Worm (Caenorhabditis elegans) whole organism, L4 larva: ENCODE results near the gene F44B9.2.

Experiments used
- F26F4.8 ChIP-seq: fragments of 200-800 bp; sonication (Bioruptor generic); conservative IDR thresholded peaks from 2 replicates; pipeline ENCODE4 v1.3.6; 2022; ENCODE audit warnings: missing genetic modification characterization, missing compliant biosample characterization
- F37D6.2 ChIP-seq: sonication (generic microtip); optimal IDR thresholded peaks from 2 replicates; lab custom pipeline; 2016; ENCODE audit warnings: mild to moderate bottlenecking, missing genetic modification characterization, missing compliant biosample characterization
- F49E8.2 ChIP-seq: sonication (generic microtip); optimal IDR thresholded peaks from 2 replicates; lab custom pipeline; 2016; ENCODE audit warnings: missing compliant biosample characterization, mild to moderate bottlenecking, missing genetic modification characterization, borderline replicate concordance
- R02D3.7 ChIP-seq: fragments of 150-350 bp; sonication (generic microtip); optimal IDR thresholded peaks from 3 replicates; lab custom pipeline; 2014; ENCODE audit warnings: missing biosample characterization, missing genetic modification characterization
- T20F7.1 ChIP-seq: fragments of 200-800 bp; sonication (Bioruptor generic); optimal IDR thresholded peaks from 2 replicates; lab custom pipeline; 2018; ENCODE audit warnings: mild to moderate bottlenecking, missing genetic modification characterization, missing compliant biosample characterization
- Y75B8A.6 ChIP-seq: fragments of 200-800 bp; sonication (Bioruptor generic); IDR thresholded peaks from 2 replicates; pipeline ENCODE4 v1.3.6; 2022; ENCODE audit warnings: missing genetic modification reagents, missing genetic modification characterization, missing compliant biosample characterization
- aha-1 ChIP-seq: fragments of 150-350 bp; peaks from one replicate; lab custom pipeline; 2014; ENCODE audit warnings: missing biosample characterization, missing genetic modification characterization
- aly-2 ChIP-seq: sonication (generic microtip); optimal IDR thresholded peaks from 2 replicates; lab custom pipeline; 2018; ENCODE audit warnings: missing biosample characterization, missing genetic modification characterization
- arid-1 ChIP-seq: fragments of 200-800 bp; sonication (Bioruptor generic); conservative IDR thresholded peaks from 2 replicates; pipeline ENCODE4 v1.3.6; 2022; ENCODE audit warnings: missing genetic modification reagents, missing genetic modification characterization, missing compliant biosample characterization
- attf-4 ChIP-seq: sonication (generic microtip); optimal IDR thresholded peaks from 3 replicates; lab custom pipeline; 2017; ENCODE audit warnings: missing biosample characterization, missing genetic modification characterization
- ceh-28 ChIP-seq: fragments of 150-350 bp; optimal IDR thresholded peaks from 2 replicates; lab custom pipeline; 2014; ENCODE audit warnings: missing biosample characterization, missing genetic modification reagents, missing genetic modification characterization
- ceh-32 ChIP-seq: sonication (generic microtip); optimal IDR thresholded peaks from 2 replicates; lab custom pipeline; 2016; ENCODE audit warnings: mild to moderate bottlenecking, missing genetic modification characterization, missing compliant biosample characterization; ENCODE audit not compliant: poor library complexity
- ceh-44 ChIP-seq: fragments of 200-800 bp; sonication (Bioruptor generic); IDR thresholded peaks from 2 replicates; pipeline ENCODE4 v1.3.6; 2022; ENCODE audit warnings: missing genetic modification reagents, missing genetic modification characterization, missing compliant biosample characterization
- daf-19 ChIP-seq: fragments of 200-800 bp; sonication (Bioruptor generic); conservative IDR thresholded peaks from 2 replicates; pipeline ENCODE4 v1.3.6; 2022; ENCODE audit warnings: missing genetic modification characterization, missing compliant biosample characterization
- daf-8 ChIP-seq: fragments of 200-800 bp; sonication (Bioruptor generic); IDR thresholded peaks from 2 replicates; pipeline ENCODE4 v1.3.6; 2022; ENCODE audit warnings: missing genetic modification characterization, missing compliant biosample characterization
- dmd-8 ChIP-seq: fragments of 200-800 bp; sonication (Bioruptor generic); IDR thresholded peaks from 2 replicates; pipeline ENCODE4 v1.3.6; 2022; ENCODE audit warnings: missing genetic modification characterization, missing compliant biosample characterization
- dmd-9 ChIP-seq: fragments of 200-800 bp; sonication (Bioruptor generic); IDR thresholded peaks from 2 replicates; pipeline ENCODE4 v1.3.6; 2022; ENCODE audit warnings: missing genetic modification reagents, missing genetic modification characterization, missing compliant biosample characterization
- egl-27 ChIP-seq: sonication (generic microtip); optimal IDR thresholded peaks from 3 replicates; lab custom pipeline; 2017; ENCODE audit warnings: missing biosample characterization, missing genetic modification reagents, missing genetic modification characterization
- fkh-10 ChIP-seq: fragments of 150-350 bp; optimal IDR thresholded peaks from 2 replicates; lab custom pipeline; 2014; ENCODE audit warnings: missing biosample characterization, missing genetic modification reagents, missing genetic modification characterization
- gei-8 ChIP-seq: fragments of 200-800 bp; sonication (Bioruptor generic); optimal IDR thresholded peaks from 2 replicates; lab custom pipeline; 2018; ENCODE audit warnings: mild to moderate bottlenecking, missing genetic modification characterization, missing compliant biosample characterization
- hif-1 ChIP-seq, 2 experiments: sonication (generic microtip); optimal IDR thresholded peaks; 2 replicates each; lab custom pipeline; 2016 to 2017; ENCODE audit warnings: missing compliant biosample characterization in 2 of 2, missing genetic modification characterization in 2 of 2, missing genetic modification reagents in 2 of 2, missing genotype in 2 of 2, mild to moderate bottlenecking in 1 of 2
- hlh-11 ChIP-seq: fragments of 200-800 bp; sonication (Bioruptor generic); optimal IDR thresholded peaks from 2 replicates; lab custom pipeline; 2018; ENCODE audit warnings: mild to moderate bottlenecking, missing genetic modification characterization, missing compliant biosample characterization
- hmg-1.1 ChIP-seq: fragments of 200-800 bp; sonication (Bioruptor generic); IDR thresholded peaks from 2 replicates; pipeline ENCODE4 v1.3.6; 2022; ENCODE audit warnings: missing genetic modification reagents, missing genetic modification characterization, missing compliant biosample characterization
- lim-7 ChIP-seq: fragments of 200-800 bp; sonication (Bioruptor generic); IDR thresholded peaks from 2 replicates; pipeline ENCODE4 v1.3.6; 2022; ENCODE audit warnings: missing genetic modification characterization, missing compliant biosample characterization
- lin-1 ChIP-seq: fragments of 200-800 bp; sonication (Bioruptor generic); IDR thresholded peaks from 2 replicates; pipeline ENCODE4 v1.3.6; 2022; ENCODE audit warnings: missing genetic modification reagents, missing genetic modification characterization, missing compliant biosample characterization
- lin-13 ChIP-seq: fragments of 150-350 bp; optimal IDR thresholded peaks from 2 replicates; lab custom pipeline; 2014; ENCODE audit warnings: missing biosample characterization, missing genetic modification reagents, missing genetic modification characterization
- lin-15B ChIP-seq: fragments of 150-350 bp; sonication (generic microtip); optimal IDR thresholded peaks from 3 replicates; lab custom pipeline; 2014; ENCODE audit warnings: missing biosample characterization, missing genetic modification characterization
- lin-29 ChIP-seq: fragments of 200-800 bp; sonication (Bioruptor generic); IDR thresholded peaks from 2 replicates; pipeline ENCODE4 v1.3.6; 2022; ENCODE audit warnings: missing genetic modification reagents, missing genetic modification characterization, missing compliant biosample characterization
- lin-38 ChIP-seq: fragments of 200-800 bp; sonication (Bioruptor generic); IDR thresholded peaks from 2 replicates; pipeline ENCODE4 v1.3.6; 2022; ENCODE audit warnings: missing genetic modification reagents, missing genetic modification characterization, missing compliant biosample characterization
- mdl-1 ChIP-seq, 2 experiments: fragments of 150-350 bp in 1 of 2; sonication (generic microtip) in 1 of 2; optimal IDR thresholded peaks; 2 replicates each; lab custom pipeline; 2014 to 2017; ENCODE audit warnings: missing biosample characterization in 2 of 2, missing genetic modification characterization in 2 of 2
- mdt-29 ChIP-seq: fragments of 200-800 bp; sonication (Bioruptor generic); IDR thresholded peaks from 2 replicates; pipeline ENCODE4 v1.3.6; 2022; ENCODE audit warnings: missing genetic modification reagents, missing genetic modification characterization, missing compliant biosample characterization
- mes-2 ChIP-seq: sonication (generic microtip); optimal IDR thresholded peaks from 2 replicates; lab custom pipeline; 2016; ENCODE audit warnings: missing genotype, mild to moderate bottlenecking, missing genetic modification characterization, missing compliant biosample characterization; ENCODE audit not compliant: poor library complexity, severe bottlenecking
- mxl-2 ChIP-seq: fragments of 200-800 bp; sonication (Bioruptor generic); conservative IDR thresholded peaks from 2 replicates; pipeline ENCODE4 v1.3.6; 2022; ENCODE audit warnings: missing genetic modification reagents, missing genetic modification characterization, missing compliant biosample characterization
- nhr-111 ChIP-seq: fragments of 200-800 bp; sonication (Bioruptor generic); optimal IDR thresholded peaks from 2 replicates; lab custom pipeline; 2018; ENCODE audit warnings: mild to moderate bottlenecking, missing genetic modification characterization, missing compliant biosample characterization
- nhr-25 ChIP-seq: sonication (generic microtip); optimal IDR thresholded peaks from 2 replicates; lab custom pipeline; 2017; ENCODE audit warnings: missing genetic modification characterization, mild to moderate bottlenecking, missing compliant biosample characterization, antibody characterized with exemption, moderate library complexity, borderline replicate concordance; ENCODE audit not compliant: insufficient read depth
- nhr-28 ChIP-seq: fragments of 150-350 bp; optimal IDR thresholded peaks from 2 replicates; lab custom pipeline; 2014; ENCODE audit warnings: missing biosample characterization, missing genetic modification characterization
- nhr-42 ChIP-seq: fragments of 200-800 bp; sonication (Bioruptor generic); IDR thresholded peaks from 2 replicates; pipeline ENCODE4 v1.3.6; 2022; ENCODE audit warnings: missing genetic modification characterization, missing compliant biosample characterization
- nhr-6 ChIP-seq: fragments of 150-350 bp; optimal IDR thresholded peaks from 2 replicates; lab custom pipeline; 2014; ENCODE audit warnings: missing biosample characterization, missing genetic modification characterization
- nhr-76 ChIP-seq: fragments of 150-350 bp; optimal IDR thresholded peaks from 2 replicates; lab custom pipeline; 2014; ENCODE audit warnings: missing biosample characterization, missing genetic modification characterization
- nhr-77 ChIP-seq: fragments of 150-350 bp; optimal IDR thresholded peaks from 2 replicates; lab custom pipeline; 2014; ENCODE audit warnings: missing biosample characterization, missing genetic modification characterization
- php-3 ChIP-seq: fragments of 200-800 bp; sonication (Bioruptor generic); IDR thresholded peaks from 2 replicates; pipeline ENCODE4 v1.3.6; 2022; ENCODE audit warnings: missing genetic modification reagents, missing genetic modification characterization, missing compliant biosample characterization
- rbr-2 ChIP-seq: sonication (generic microtip); optimal IDR thresholded peaks from 2 replicates; lab custom pipeline; 2016; ENCODE audit warnings: missing genotype, missing genetic modification characterization, missing compliant biosample characterization
- sdz-12 ChIP-seq: fragments of 200-800 bp; sonication (Bioruptor generic); optimal IDR thresholded peaks from 2 replicates; lab custom pipeline; 2018; ENCODE audit warnings: mild to moderate bottlenecking, missing genetic modification characterization, missing compliant biosample characterization
- spr-1 ChIP-seq: sonication (generic microtip); optimal IDR thresholded peaks from 2 replicates; lab custom pipeline; 2016; ENCODE audit warnings: mild to moderate bottlenecking, missing genetic modification characterization, missing compliant biosample characterization
- unc-39 ChIP-seq: sonication (generic microtip); optimal IDR thresholded peaks from 2 replicates; lab custom pipeline; 2017; ENCODE audit warnings: missing biosample characterization, missing genetic modification characterization
- zip-11 ChIP-seq: fragments of 200-800 bp; sonication (Bioruptor generic); IDR thresholded peaks from 2 replicates; pipeline ENCODE4 v1.3.6; 2022; ENCODE audit warnings: missing genetic modification characterization, missing compliant biosample characterization
- ztf-11 ChIP-seq: fragments of 150-350 bp; optimal IDR thresholded peaks from 2 replicates; lab custom pipeline; 2014; ENCODE audit warnings: missing biosample characterization, missing genetic modification characterization

F44B9.2 gene

ce11 chrIII:8020823-8021332 is 1.4 kb upstream of the F44B9.2 start, which contains the start of gene lin-36 (continued):
- TF ChIP-seq hif-1 (tag; optimal IDR thresholded peaks at IDR 0.05; lab: Kevin White, UChicago) (peak in 1 of 2 experiments; percentile 58), arid-1 (GFP tag; lab: Robert Waterston, UW) (peak; percentile 43; the same call in 1 of the 2 replicates), nhr-25 (tag; lab: Kevin White, UChicago) (peak; percentile 11), dmd-8 (GFP tag; lab: Robert Waterston, UW) (no peak), spr-1 (no peak), dmd-9 (GFP tag; lab: Robert Waterston, UW) (no peak), egl-27 (no peak), nhr-77 (tag; lab: Kevin White, UChicago) (peak; percentile 17), nhr-42 (GFP tag; lab: Robert Waterston, UW) (0 out of 2 replicates have a peak, but pooled peaks have one; percentile 20), nhr-6 (peak; percentile 87), lin-29 (GFP tag; lab: Robert Waterston, UW) (no peak), mdt-29 (0 out of 2 replicates have a peak, but pooled peaks have one; percentile 18), ceh-28 (peak; percentile 58), hmg-1.1 (GFP tag; lab: Robert Waterston, UW) (peak; percentile 70), php-3 (GFP tag; lab: Robert Waterston, UW) (no peak), hlh-11 (peak; percentile 91), mdl-1 (tag; optimal IDR thresholded peaks at IDR 0.05; lab: Kevin White, UChicago) (peak in 1 of 2 experiments; percentile 14), nhr-76 (tag; lab: Kevin White, UChicago) (no peak), daf-8 (GFP tag; lab: Robert Waterston, UW) (no peak), daf-19 (GFP tag; lab: Robert Waterston, UW) (no peak), mxl-2 (GFP tag; lab: Robert Waterston, UW) (no peak), rbr-2 (tag; lab: Kevin White, UChicago) (peak; percentile 57), ztf-11 (tag; lab: Kevin White, UChicago) (no peak), lim-7 (no peak), attf-4 (tag; lab: Kevin White, UChicago) (no peak), aha-1 (tag; lab: Kevin White, UChicago) (peak; percentile 6), sdz-12 (GFP tag; lab: Kevin White, UChicago) (no peak)

- TF ChIP-seq fkh-10 (GFP tag; lab: Kevin White, UChicago): no peak
- no peak for TF ChIP-seq mxl-2 (GFP tag; lab: Robert Waterston, UW)
- no peak for TF ChIP-seq lin-15B (tag; lab: Kevin White, UChicago)
- TF ChIP-seq aha-1 (tag; lab: Kevin White, UChicago): peak; percentile 28
- no peak for TF ChIP-seq lin-38 (GFP tag; lab: Robert Waterston, UW)
- no peak for TF ChIP-seq ceh-32 (tag; lab: Kevin White, UChicago)
- no peak for TF ChIP-seq lin-13 (GFP tag; lab: Kevin White, UChicago)
- TF ChIP-seq nhr-111: no peak
Measured at ce11 chrIII:8027942-8028341, 5.7 kb downstream of the F44B9.2 start, which contains the start of gene mdt-30. Gene mdt-30 (minus strand): TSS chrIII:8028042.

ce11 chrIII:8029487-8029886 is 7.2 kb downstream of the F44B9.2 start, which contains the start of gene F44B9.8:
Gene F44B9.8 (minus strand): TSS chrIII:8029649.
- TF ChIP-seq F37D6.2 (tag; lab: Kevin White, UChicago): no peak
- no peak for TF ChIP-seq lim-7
- TF ChIP-seq gei-8 (GFP tag; lab: Kevin White, UChicago): no peak
- TF ChIP-seq R02D3.7 (tag; lab: Kevin White, UChicago): no peak
- no peak for TF ChIP-seq unc-39 (tag; lab: Kevin White, UChicago)
- TF ChIP-seq zip-11 (GFP tag; lab: Robert Waterston, UW): no peak
- TF ChIP-seq nhr-28 (tag; lab: Kevin White, UChicago): peak; percentile 4
- TF ChIP-seq mes-2 (tag; lab: Kevin White, UChicago): peak; percentile 84
- TF ChIP-seq nhr-6: peak; percentile 5
- TF ChIP-seq spr-1: no peak
- no peak for TF ChIP-seq ztf-11 (tag; lab: Kevin White, UChicago)
- TF ChIP-seq lin-13 (GFP tag; lab: Kevin White, UChicago): no peak
- TF ChIP-seq aly-2 (tag; lab: Kevin White, UChicago): no peak
- TF ChIP-seq T20F7.1 (GFP tag; lab: Kevin White, UChicago): no peak
- no peak for TF ChIP-seq ceh-44 (GFP tag; lab: Robert Waterston, UW)
- no peak for TF ChIP-seq F49E8.2
- no peak for TF ChIP-seq fkh-10 (GFP tag; lab: Kevin White, UChicago)
- TF ChIP-seq nhr-77 (tag; lab: Kevin White, UChicago): peak; percentile 2
- TF ChIP-seq F26F4.8 (GFP tag; lab: Robert Waterston, UW): no peak
- TF ChIP-seq lin-1 (GFP tag; lab: Robert Waterston, UW): no peak
- TF ChIP-seq dmd-9 (GFP tag; lab: Robert Waterston, UW): no peak
- no peak for TF ChIP-seq Y75B8A.6 (GFP tag; lab: Robert Waterston, UW)
- no peak for TF ChIP-seq hif-1 (tag; optimal IDR thresholded peaks at IDR 0.05; lab: Kevin White, UChicago)
